Fruit fly (Drosophila melanogaster): ENCODE measurements around the gene OtopLc.

- TF ChIP-seq Mio (GFP tag; optimal IDR thresholded peaks at IDR 0.05) (no peak), Vsx2 (GFP tag; optimal IDR thresholded peaks at IDR 0.05; ENCODE audit: partially characterized antibody) (no peak), N (GFP tag; optimal IDR thresholded peaks at IDR 0.05) (no peak), OdsH (GFP tag; optimal IDR thresholded peaks at IDR 0.05) (no peak), dsf (GFP tag; optimal IDR thresholded peaks at IDR 0.05; ENCODE audit: borderline replicate concordance) (no peak), lola (GFP tag; optimal IDR thresholded peaks at IDR 0.05) (no peak), Dfd (GFP tag; optimal IDR thresholded peaks at IDR 0.05) (peak; percentile 70), brk (GFP tag; optimal IDR thresholded peaks at IDR 0.05) (no peak)
These were observed 12.7 kb downstream of the OtopLc start for dm6 chrX:5649998-5650397.
